Worm (Caenorhabditis elegans) whole organism, mixed stage, embryonic: ENCODE measurements around the gene gfat-1.

ENCODE experiments used
- M03D4.4 ChIP-seq: sonication (generic microtip); optimal IDR thresholded peaks from 2 replicates; lab custom pipeline; 2017; ENCODE audit warnings: mild to moderate bottlenecking, missing genetic modification characterization, missing compliant biosample characterization
- bed-3 ChIP-seq: fragments of 200-800 bp; sonication (Bioruptor generic); optimal IDR thresholded peaks from 3 replicates; lab custom pipeline; 2018; ENCODE audit warnings: mild to moderate bottlenecking, missing genetic modification characterization, moderate library complexity, missing compliant biosample characterization
- blmp-1 ChIP-seq: fragments of 150-350 bp; optimal IDR thresholded peaks from 2 replicates; lab custom pipeline; 2014; ENCODE audit warnings: missing biosample characterization, missing genetic modification characterization
- ceh-39 ChIP-seq: fragments of 150-350 bp; optimal IDR thresholded peaks from 2 replicates; lab custom pipeline; 2014; ENCODE audit warnings: missing biosample characterization, missing genetic modification characterization
- ceh-43 ChIP-seq: fragments of 200-800 bp; sonication (Bioruptor generic); optimal IDR thresholded peaks from 2 replicates; lab custom pipeline; 2018; ENCODE audit warnings: mild to moderate bottlenecking, missing genetic modification characterization, moderate library complexity, missing compliant biosample characterization
- ceh-83 ChIP-seq: fragments of 200-800 bp; sonication (Bioruptor generic); optimal IDR thresholded peaks from 2 replicates; lab custom pipeline; 2018; ENCODE audit warnings: mild to moderate bottlenecking, missing genetic modification characterization, missing compliant biosample characterization
- ces-1 ChIP-seq: fragments of 150-350 bp; optimal IDR thresholded peaks from 2 replicates; lab custom pipeline; 2014; ENCODE audit warnings: missing biosample characterization, missing genetic modification reagents, missing genetic modification characterization
- cnd-1 ChIP-seq: fragments of 200-800 bp; sonication (Bioruptor generic); optimal IDR thresholded peaks from 2 replicates; lab custom pipeline; 2018; ENCODE audit warnings: mild to moderate bottlenecking, missing genetic modification characterization, missing compliant biosample characterization
- drap-1 ChIP-seq: fragments of 200-800 bp; sonication (Bioruptor generic); optimal IDR thresholded peaks from 3 replicates; lab custom pipeline; 2018; ENCODE audit warnings: mild to moderate bottlenecking, missing genetic modification characterization, missing compliant biosample characterization
- elt-1 ChIP-seq: sonication (generic microtip); optimal IDR thresholded peaks from 2 replicates; lab custom pipeline; 2017; ENCODE audit warnings: missing genetic modification characterization, mild to moderate bottlenecking, missing compliant biosample characterization, antibody characterized with exemption, moderate library complexity, borderline replicate concordance; ENCODE audit not compliant: insufficient read depth
- elt-3 ChIP-seq: fragments of 150-350 bp; optimal IDR thresholded peaks from 2 replicates; lab custom pipeline; 2014; ENCODE audit warnings: missing biosample characterization, missing genetic modification characterization
- flh-1 ChIP-seq: fragments of 200-800 bp; sonication (Bioruptor generic); optimal IDR thresholded peaks from 2 replicates; lab custom pipeline; 2018; ENCODE audit warnings: mild to moderate bottlenecking, missing genetic modification characterization, moderate library complexity, missing compliant biosample characterization
- ham-2 ChIP-seq: fragments of 200-800 bp; sonication (Bioruptor generic); optimal IDR thresholded peaks from 2 replicates; lab custom pipeline; 2018; ENCODE audit warnings: mild to moderate bottlenecking, missing genetic modification characterization, missing compliant biosample characterization
- hlh-1 ChIP-seq: fragments of 150-350 bp; optimal IDR thresholded peaks from 2 replicates; lab custom pipeline; 2014; ENCODE audit warnings: missing biosample characterization, missing genetic modification reagents, missing genetic modification characterization
- lin-13 ChIP-seq: fragments of 150-350 bp; optimal IDR thresholded peaks from 2 replicates; lab custom pipeline; 2014; ENCODE audit warnings: missing biosample characterization, missing genetic modification characterization
- lin-32 ChIP-seq: fragments of 200-800 bp; sonication (Bioruptor generic); optimal IDR thresholded peaks from 2 replicates; lab custom pipeline; 2018; ENCODE audit warnings: mild to moderate bottlenecking, missing genetic modification characterization, missing compliant biosample characterization
- lsy-2 ChIP-seq: fragments of 150-350 bp; optimal IDR thresholded peaks from 2 replicates; lab custom pipeline; 2014; ENCODE audit warnings: missing biosample characterization, missing genetic modification characterization
- mab-5 ChIP-seq: fragments of 150-350 bp; optimal IDR thresholded peaks from 2 replicates; lab custom pipeline; 2014; ENCODE audit warnings: missing biosample characterization, missing genetic modification characterization
- mep-1 ChIP-seq: fragments of 150-350 bp; optimal IDR thresholded peaks from 2 replicates; lab custom pipeline; 2017; ENCODE audit warnings: missing biosample characterization, missing genetic modification reagents, missing genetic modification characterization, inconsistent platforms
- mls-2 ChIP-seq: sonication (generic microtip); optimal IDR thresholded peaks from 2 replicates; lab custom pipeline; 2016; ENCODE audit warnings: mild to moderate bottlenecking, missing genetic modification characterization, moderate library complexity, missing compliant biosample characterization
- nhr-12 ChIP-seq: fragments of 150-350 bp; optimal IDR thresholded peaks from 2 replicates; lab custom pipeline; 2014; ENCODE audit warnings: missing biosample characterization, missing genetic modification characterization
- nhr-2 ChIP-seq: fragments of 150-350 bp; optimal IDR thresholded peaks from 2 replicates; lab custom pipeline; 2014; ENCODE audit warnings: missing biosample characterization, missing genetic modification characterization
- nhr-237 ChIP-seq: fragments of 150-350 bp; optimal IDR thresholded peaks from 2 replicates; lab custom pipeline; 2014; ENCODE audit warnings: missing biosample characterization, missing genetic modification characterization
- nhr-28 ChIP-seq: fragments of 150-350 bp; optimal IDR thresholded peaks from 2 replicates; lab custom pipeline; 2014; ENCODE audit warnings: missing biosample characterization, missing genetic modification characterization
- nhr-76 ChIP-seq: sonication (generic microtip); optimal IDR thresholded peaks from 2 replicates; lab custom pipeline; 2017; ENCODE audit warnings: missing biosample characterization, missing genetic modification characterization
- pha-4 ChIP-seq: fragments of 150-350 bp; optimal IDR thresholded peaks from 2 replicates; lab custom pipeline; 2018; ENCODE audit warnings: missing biosample characterization, missing genetic modification reagents, missing genetic modification characterization
- sem-2 ChIP-seq: fragments of 200-800 bp; sonication (Bioruptor generic); optimal IDR thresholded peaks from 2 replicates; lab custom pipeline; 2018; ENCODE audit warnings: mild to moderate bottlenecking, missing genetic modification characterization, missing compliant biosample characterization
- snpc-4 ChIP-seq: fragments of 150-350 bp; optimal IDR thresholded peaks from 2 replicates; lab custom pipeline; 2014; ENCODE audit warnings: missing biosample characterization, missing genetic modification characterization
- sptf-1 ChIP-seq: sonication (generic microtip); optimal IDR thresholded peaks from 2 replicates; lab custom pipeline; 2017; ENCODE audit warnings: mild to moderate bottlenecking, missing genetic modification characterization, moderate library complexity, missing compliant biosample characterization
- tbx-8 ChIP-seq: fragments of 200-800 bp; sonication (Bioruptor generic); optimal IDR thresholded peaks from 2 replicates; lab custom pipeline; 2018; ENCODE audit warnings: mild to moderate bottlenecking, missing genetic modification characterization, moderate library complexity, missing compliant biosample characterization
- unc-120 ChIP-seq: sonication (generic microtip); optimal IDR thresholded peaks from 2 replicates; lab custom pipeline; 2017; ENCODE audit warnings: missing genetic modification characterization, missing compliant biosample characterization; ENCODE audit not compliant: poor library complexity, severe bottlenecking
- unc-39 ChIP-seq: fragments of 150-350 bp; optimal IDR thresholded peaks from 2 replicates; lab custom pipeline; 2014; ENCODE audit warnings: missing biosample characterization, missing genetic modification characterization
- unc-62 ChIP-seq: fragments of 150-350 bp; optimal IDR thresholded peaks from 2 replicates; lab custom pipeline; 2014; ENCODE audit warnings: missing biosample characterization, missing genetic modification reagents, missing genetic modification characterization
- zip-8 ChIP-seq: fragments of 150-350 bp; optimal IDR thresholded peaks from 2 replicates; lab custom pipeline; 2014; ENCODE audit warnings: missing biosample characterization, missing genetic modification characterization
- ztf-11 ChIP-seq: fragments of 150-350 bp; optimal IDR thresholded peaks from 2 replicates; lab custom pipeline; 2014; ENCODE audit warnings: missing biosample characterization, missing genetic modification characterization

gfat-1 gene

DNA sequence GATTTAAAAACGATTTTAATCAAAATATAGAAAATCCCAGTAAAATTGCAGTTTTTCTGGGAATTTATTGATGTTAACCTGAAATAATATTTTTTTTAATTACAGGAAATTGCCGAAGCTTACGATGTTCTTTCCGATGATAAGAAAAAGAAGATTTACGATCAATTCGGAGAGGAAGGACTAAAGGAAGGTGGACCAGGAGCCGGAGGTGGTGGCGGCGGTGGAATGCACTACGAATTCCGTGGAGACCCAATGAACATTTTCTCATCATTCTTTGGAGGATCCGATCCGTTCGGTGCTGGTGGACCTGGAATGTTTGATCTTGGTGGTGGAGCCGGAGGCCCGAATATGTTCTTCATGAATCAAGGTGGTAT lies 49.3 kb downstream of the gfat-1 start:
- TF ChIP-seq lin-13 (tag; lab: Kevin White, UChicago) (no peak), ham-2 (GFP tag; lab: Kevin White, UChicago) (no peak)

DNA sequence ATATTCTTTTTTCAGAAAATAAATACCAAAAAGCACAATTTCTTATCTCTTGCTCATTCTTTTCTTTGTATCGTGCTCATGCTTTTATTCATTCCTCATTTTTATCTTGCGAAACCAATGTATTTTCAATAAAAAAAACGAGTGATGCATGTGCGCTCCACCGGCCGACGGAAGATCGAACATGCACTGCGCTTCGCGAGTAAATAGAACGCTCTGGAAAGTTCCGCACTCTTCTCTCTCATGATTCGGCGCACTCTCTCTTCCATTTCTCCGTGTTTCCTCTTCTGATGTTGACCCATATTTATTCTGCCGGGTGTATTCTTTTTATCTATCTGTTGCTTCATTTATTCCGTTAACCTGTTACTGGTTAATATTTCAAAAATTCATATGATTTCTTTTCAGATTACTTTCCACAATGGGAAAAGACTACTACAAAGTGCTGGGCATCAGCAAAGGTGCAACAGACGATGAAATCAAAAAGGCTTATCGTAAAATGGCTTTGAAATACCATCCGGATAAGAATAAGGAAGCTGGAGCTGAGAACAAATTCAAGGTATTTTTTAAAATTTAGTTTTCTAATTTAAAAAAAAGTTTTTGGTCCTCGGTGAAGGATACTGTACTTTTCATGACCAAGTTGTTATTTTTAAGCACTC lies 49.8 kb downstream of the gfat-1 start, which contains the start of gene dnj-13:
Gene dnj-13, plus strand, starts transcription at position 403 of the 653 bp plus-strand sequence.
- TF ChIP-seq nhr-76 (no peak), mep-1 (tag; lab: Kevin White, UChicago) (peak; percentile 95), zip-8 (tag; lab: Kevin White, UChicago) (no peak), mls-2 (tag; lab: Kevin White, UChicago) (peak; percentile 85), mab-5 (tag; lab: Kevin White, UChicago) (no peak), cnd-1 (tag; lab: Kevin White, UChicago) (peak; percentile 70), ham-2 (GFP tag; lab: Kevin White, UChicago) (peak; percentile 36), unc-39 (no peak), sem-2 (GFP tag; lab: Kevin White, UChicago) (no peak), bed-3 (no peak), pha-4 (tag; lab: Kevin White, UChicago) (peak; percentile 98), unc-120 (tag; lab: Kevin White, UChicago) (peak; percentile 87), lsy-2 (tag; lab: Kevin White, UChicago) (peak; percentile 81), ceh-39 (tag; lab: Kevin White, UChicago) (peak; percentile 82), nhr-28 (tag; lab: Kevin White, UChicago) (peak; percentile 10), tbx-8 (GFP tag; lab: Kevin White, UChicago) (no peak), lin-32 (GFP tag; lab: Kevin White, UChicago) (no peak), elt-3 (tag; lab: Kevin White, UChicago) (peak; percentile 35), ztf-11 (tag; lab: Kevin White, UChicago) (peak; percentile 12), M03D4.4 (tag; lab: Kevin White, UChicago) (peak; percentile 74), lin-13 (tag; lab: Kevin White, UChicago) (peak; percentile 93), nhr-237 (tag; lab: Kevin White, UChicago) (peak; percentile 61), ceh-43 (GFP tag; lab: Kevin White, UChicago) (no peak), snpc-4 (tag; lab: Kevin White, UChicago) (no peak), flh-1 (GFP tag; lab: Kevin White, UChicago) (no peak), unc-62 (peak; percentile 53), elt-1 (tag; lab: Kevin White, UChicago) (no peak), sptf-1 (tag; lab: Kevin White, UChicago) (peak; percentile 93), nhr-2 (tag; lab: Kevin White, UChicago) (peak; percentile 35), nhr-12 (tag; lab: Kevin White, UChicago) (peak; percentile 43), hlh-1 (tag; lab: Kevin White, UChicago) (peak; percentile 44), ces-1 (peak; percentile 83), drap-1 (GFP tag; lab: Kevin White, UChicago) (peak; percentile 80)

DNA sequence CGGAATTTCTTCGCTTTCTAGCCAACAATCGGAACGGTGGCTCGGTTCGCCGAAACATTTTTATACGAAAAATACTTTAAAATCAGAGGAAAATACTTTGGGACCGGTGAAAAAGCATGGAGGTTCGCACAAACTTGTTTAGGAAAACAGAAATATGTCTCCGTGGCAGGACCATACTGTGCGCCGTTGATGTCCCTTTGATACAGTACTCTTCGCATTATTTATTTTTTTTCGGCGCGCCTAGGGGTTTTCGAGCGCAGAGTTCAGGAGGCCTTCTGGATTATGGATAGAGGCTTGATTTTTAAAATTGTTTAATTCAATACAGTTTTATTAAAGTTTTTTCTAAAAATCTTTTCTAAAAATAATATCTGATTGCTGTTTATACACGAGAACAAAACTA lies 50.5 kb downstream of the gfat-1 start, which contains the start of gene F54D5.9:
Gene F54D5.9, minus strand, starts transcription at position 115 of the 400 bp plus-strand sequence.
- no peak for TF ChIP-seq blmp-1 (tag; lab: Kevin White, UChicago)
- TF ChIP-seq nhr-12 (tag; lab: Kevin White, UChicago), result no peak
- no peak for TF ChIP-seq elt-1 (tag; lab: Kevin White, UChicago)
- no peak for TF ChIP-seq nhr-28 (tag; lab: Kevin White, UChicago)
- no peak for TF ChIP-seq elt-3 (tag; lab: Kevin White, UChicago)
- TF ChIP-seq nhr-2 (tag; lab: Kevin White, UChicago), result no peak
- TF ChIP-seq mls-2 (tag; lab: Kevin White, UChicago), result no peak
- no peak for TF ChIP-seq snpc-4 (tag; lab: Kevin White, UChicago)
- no peak for TF ChIP-seq ceh-43 (GFP tag; lab: Kevin White, UChicago)
- TF ChIP-seq mab-5 (tag; lab: Kevin White, UChicago), result no peak
- TF ChIP-seq ceh-83 (GFP tag; lab: Kevin White, UChicago), result no peak
- no peak for TF ChIP-seq nhr-76
- TF ChIP-seq bed-3, result no peak
- no peak for TF ChIP-seq lin-13 (tag; lab: Kevin White, UChicago)
- no peak for TF ChIP-seq zip-8 (tag; lab: Kevin White, UChicago)
- TF ChIP-seq unc-62, result no peak
- TF ChIP-seq unc-120 (tag; lab: Kevin White, UChicago), result no peak
